Fruit fly (Drosophila melanogaster): ENCODE data around the gene Cnx14D.

The Cnx14D gene

dm6 chrX:16573659-16574058 lies 48.4 kb upstream of the Cnx14D start (continued):
- TF ChIP-seq kni (GFP tag; optimal IDR thresholded peaks at IDR 0.05), result no peak
- TF ChIP-seq nmo (GFP tag; optimal IDR thresholded peaks at IDR 0.05), result no peak
- no peak for TF ChIP-seq CG8089 (GFP tag; optimal IDR thresholded peaks at IDR 0.05)
- no peak for TF ChIP-seq crol (GFP tag; IDR thresholded peaks at IDR 0.05)
- TF ChIP-seq CG16813 (GFP tag; IDR thresholded peaks at IDR 0.05; ENCODE audit: partially characterized antibody), result no peak
- no peak for TF ChIP-seq nerfin-2 (GFP tag; IDR thresholded peaks at IDR 0.05; ENCODE audit: partially characterized antibody)
- TF ChIP-seq CG6272 (GFP tag; IDR thresholded peaks at IDR 0.05), result no peak
- TF ChIP-seq CG18476 (GFP tag; optimal IDR thresholded peaks at IDR 0.05), result no peak
- no peak for TF ChIP-seq CG14050 (GFP tag; IDR thresholded peaks at IDR 0.05)
- no peak for TF ChIP-seq ro (GFP tag; IDR thresholded peaks at IDR 0.05)
- peak; percentile 6 for TF ChIP-seq CG12744 (GFP tag; optimal IDR thresholded peaks at IDR 0.05)
- no peak for TF ChIP-seq tna (GFP tag; IDR thresholded peaks at IDR 0.05; ENCODE audit: partially characterized antibody)
- no peak for TF ChIP-seq CG13775 (GFP tag; optimal IDR thresholded peaks at IDR 0.05)
- TF ChIP-seq gsb-n (tag; optimal IDR thresholded peaks at IDR 0.05), result no peak
- no peak for TF ChIP-seq NFAT (GFP tag; IDR thresholded peaks at IDR 0.05)
- no peak for TF ChIP-seq Adf1 (GFP tag; IDR thresholded peaks at IDR 0.05)
- TF ChIP-seq shn (GFP tag; optimal IDR thresholded peaks at IDR 0.05), result no peak
- TF ChIP-seq lab (GFP tag; optimal IDR thresholded peaks at IDR 0.05), result peak; percentile 71
- no peak for TF ChIP-seq CG4282 (GFP tag; optimal IDR thresholded peaks at IDR 0.05)
- TF ChIP-seq ewg (GFP tag; optimal IDR thresholded peaks at IDR 0.05), result no peak
- TF ChIP-seq abd-A (tag; optimal IDR thresholded peaks at IDR 0.05), result no peak
- TF ChIP-seq CG7987 (GFP tag; optimal IDR thresholded peaks at IDR 0.05), result peak; percentile 41
- TF ChIP-seq stc (GFP tag; IDR thresholded peaks at IDR 0.05), result peak; percentile 36; the same call in 1 of the 2 replicates
- TF ChIP-seq cg (GFP tag; optimal IDR thresholded peaks at IDR 0.05), result no peak
- peak; percentile 30 for TF ChIP-seq nau (GFP tag; optimal IDR thresholded peaks at IDR 0.05)
- no peak for TF ChIP-seq CG9932 (GFP tag; IDR thresholded peaks at IDR 0.05)
- no peak for TF ChIP-seq sr (GFP tag; IDR thresholded peaks at IDR 0.05)
- no peak for TF ChIP-seq ind (GFP tag; optimal IDR thresholded peaks at IDR 0.05)
- no peak for TF ChIP-seq sima (GFP tag; optimal IDR thresholded peaks at IDR 0.05)
- no peak for TF ChIP-seq hkb (optimal IDR thresholded peaks at IDR 0.05)
- no peak for TF ChIP-seq hkb (GFP tag; IDR thresholded peaks at IDR 0.05)
- TF ChIP-seq CG33557 (GFP tag; optimal IDR thresholded peaks at IDR 0.05), result peak; percentile 39
- no peak for TF ChIP-seq gcm (GFP tag; optimal IDR thresholded peaks at IDR 0.05)
- no peak for TF ChIP-seq CG18262 (tag; optimal IDR thresholded peaks at IDR 0.05)
- no peak for TF ChIP-seq amos (GFP tag; IDR thresholded peaks at IDR 0.05; ENCODE audit: partially characterized antibody)
- TF ChIP-seq CG6854 (GFP tag; optimal IDR thresholded peaks at IDR 0.05), result peak; percentile 1
- no peak for TF ChIP-seq Chrac-16 (GFP tag; optimal IDR thresholded peaks at IDR 0.05)
- peak; percentile 63 for TF ChIP-seq Meics (GFP tag; optimal IDR thresholded peaks at IDR 0.05)
- TF ChIP-seq tll (GFP tag; optimal IDR thresholded peaks at IDR 0.05), result no peak
- TF ChIP-seq Lim3 (GFP tag; IDR thresholded peaks at IDR 0.05), result no peak
- TF ChIP-seq CG7357 (GFP tag; IDR thresholded peaks at IDR 0.05), result no peak
- TF ChIP-seq CoRest (tag; optimal IDR thresholded peaks at IDR 0.05), result no peak
- no peak for TF ChIP-seq Ets97D (GFP tag; optimal IDR thresholded peaks at IDR 0.05)
- TF ChIP-seq CG18599 (GFP tag; optimal IDR thresholded peaks at IDR 0.05), result peak; percentile 64
- TF ChIP-seq CG4730 (GFP tag; IDR thresholded peaks at IDR 0.05), result no peak
- TF ChIP-seq ap (GFP tag; IDR thresholded peaks at IDR 0.05), result no peak
- TF ChIP-seq caup (GFP tag; optimal IDR thresholded peaks at IDR 0.05; ENCODE audit: severe bottlenecking), result peak; percentile 57
- no peak for TF ChIP-seq grau (tag; optimal IDR thresholded peaks at IDR 0.05)
- TF ChIP-seq MTF-1 (GFP tag; optimal IDR thresholded peaks at IDR 0.05; ENCODE audit: borderline replicate concordance), result no peak
- no peak for TF ChIP-seq oc (tag; optimal IDR thresholded peaks at IDR 0.05)
- no peak for TF ChIP-seq Elba2 (GFP tag; optimal IDR thresholded peaks at IDR 0.05)
